Worm (Caenorhabditis elegans) whole organism, midembryonic: ENCODE measurements around the gene acr-2.
A peak's percentile ranks its signal among the peaks of the same experiment; 100 is the strongest.

Experiments
- cog-1 ChIP-seq: sonication (generic microtip); optimal IDR thresholded peaks from 2 replicates; lab custom pipeline; 2016; ENCODE audit warnings: missing genetic modification characterization, missing compliant biosample characterization
- flt-1 ChIP-seq: fragments of 200-800 bp; sonication (Bioruptor generic); IDR thresholded peaks from 2 replicates; pipeline ENCODE4 v1.3.6; 2022; ENCODE audit warnings: missing genetic modification characterization, missing compliant biosample characterization
- med-1 ChIP-seq: sonication (generic microtip); optimal IDR thresholded peaks from 2 replicates; lab custom pipeline; 2017; ENCODE audit warnings: missing genetic modification characterization, mild to moderate bottlenecking, missing compliant biosample characterization, antibody characterized with exemption, missing genetic modification reagents; ENCODE audit not compliant: insufficient read depth
- tab-1 ChIP-seq: fragments of 200-800 bp; sonication (Bioruptor generic); IDR thresholded peaks from 2 replicates; pipeline ENCODE4 v1.3.6; 2022; ENCODE audit warnings: missing genetic modification characterization, missing compliant biosample characterization
- ztf-23 ChIP-seq: fragments of 200-800 bp; sonication (Bioruptor generic); IDR thresholded peaks from 2 replicates; pipeline ENCODE4 v1.3.6; 2022; ENCODE audit warnings: missing genetic modification reagents, missing genetic modification characterization, missing compliant biosample characterization

DNA sequence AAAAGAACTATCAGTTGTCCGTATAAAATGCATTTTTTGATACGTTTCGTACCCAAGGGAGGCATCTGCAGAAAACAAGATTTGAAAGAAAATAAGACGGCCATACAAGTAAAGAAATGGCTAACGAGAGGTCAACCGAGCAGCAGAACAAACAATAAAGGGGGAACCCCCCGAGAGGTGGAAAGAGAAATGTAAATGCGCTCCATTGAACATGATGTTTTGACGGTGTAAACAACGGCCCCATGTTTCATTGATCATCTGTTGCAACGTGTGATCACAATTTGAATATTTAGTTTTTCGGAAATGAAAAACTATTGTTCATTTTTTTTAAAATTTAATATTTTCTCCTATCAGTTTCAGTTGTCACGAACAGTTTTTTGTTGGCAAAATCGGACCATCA lies 27.2 kb downstream of the acr-2 start, which contains the start of gene K11G12.6:
- TF ChIP-seq flt-1 (GFP tag; lab: Robert Waterston, UW): no peak
- TF ChIP-seq ztf-23 (GFP tag; lab: Robert Waterston, UW): no peak
- TF ChIP-seq med-1 (GFP tag; lab: Kevin White, UChicago): no peak
- TF ChIP-seq cog-1 (tag; lab: Kevin White, UChicago): peak; percentile 39
- no peak for TF ChIP-seq tab-1 (GFP tag; lab: Robert Waterston, UW)
